Worm (Caenorhabditis elegans): ENCODE data around the gene oatr-1.

DNA sequence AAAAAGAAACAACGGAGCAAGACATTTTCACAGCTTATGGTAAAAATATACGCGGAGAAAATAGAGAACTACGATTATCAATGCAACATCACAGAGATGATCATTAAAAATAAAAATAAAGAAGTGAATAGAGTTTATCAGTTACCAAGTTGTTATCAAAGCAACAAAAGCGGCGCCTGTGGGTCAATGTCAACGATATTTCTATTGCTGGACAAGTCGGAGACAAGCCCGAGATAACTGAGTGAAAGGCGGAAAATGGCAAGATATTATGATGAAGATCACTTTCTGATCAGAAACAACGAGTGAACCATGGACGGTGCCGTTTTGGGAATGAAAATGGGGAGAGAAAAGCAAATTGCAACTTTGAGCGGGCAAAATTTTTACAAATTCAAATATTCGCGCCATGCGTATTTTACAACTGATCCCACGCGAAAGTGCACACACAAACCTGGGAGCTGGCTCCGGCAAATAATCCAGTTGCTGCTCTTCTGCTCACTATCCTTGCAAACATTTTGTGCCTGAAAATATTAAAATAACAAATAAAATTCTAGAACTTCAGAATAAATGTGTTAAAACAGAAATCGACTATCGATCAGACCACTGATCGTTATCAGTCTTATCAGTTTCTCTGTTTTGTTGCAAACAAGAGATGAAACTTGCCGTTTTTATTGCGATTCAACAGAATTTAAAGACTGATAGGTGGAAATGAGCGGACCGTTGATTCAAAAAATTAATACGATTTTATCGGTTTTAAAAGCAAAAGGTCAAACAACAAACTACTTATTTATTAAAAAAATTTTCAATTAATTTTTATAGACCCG lies 46.5 kb upstream of the oatr-1 start, which contains the start of gene mel-32:
- TF ChIP-seq fos-1 (tag; optimal IDR thresholded peaks at IDR 0.05) (no peak), ces-1 (GFP tag; optimal IDR thresholded peaks at IDR 0.05) (no peak), snpc-4 (tag; optimal IDR thresholded peaks at IDR 0.05) (no peak), spr-3 (GFP tag; optimal IDR thresholded peaks at IDR 0.05) (no peak), unc-62 (GFP tag; optimal IDR thresholded peaks at IDR 0.05 in 1 of 2) (no peak), unc-62 (tag; optimal IDR thresholded peaks at IDR 0.05) (no peak), nhr-28 (tag; optimal IDR thresholded peaks at IDR 0.05) (peak; percentile 24), ceh-82 (tag; optimal IDR thresholded peaks at IDR 0.05) (no peak), set-16 (GFP tag; IDR thresholded peaks at IDR 0.05) (no peak), skn-1 (tag; optimal IDR thresholded peaks at IDR 0.05) (no peak)
